Fruit fly (Drosophila melanogaster) whole organism, embryonic: Measurements from ENCODE around the gene CG3091.

ENCODE experiments used
- CG10654 ChIP-seq: fragments of 200-800 bp; sonication (Bioruptor generic); optimal IDR thresholded peaks from 2 replicates; lab custom pipeline; 2016; ENCODE audit warnings: missing biosample characterization, missing genetic modification characterization
- CG11723 ChIP-seq: fragments of 200-800 bp; sonication (Bioruptor generic); optimal IDR thresholded peaks from 2 replicates; lab custom pipeline; 2017; ENCODE audit warnings: missing biosample characterization, mild to moderate bottlenecking, missing genetic modification characterization
- CG15601 ChIP-seq: fragments of 200-800 bp; sonication (Bioruptor generic); optimal IDR thresholded peaks from 3 replicates; lab custom pipeline; 2019; ENCODE audit warnings: missing biosample characterization, mild to moderate bottlenecking, missing genetic modification characterization, moderate library complexity
- CG17385 ChIP-seq: fragments of 200-800 bp; sonication (Bioruptor generic); optimal IDR thresholded peaks from 3 replicates; lab custom pipeline; 2018; ENCODE audit warnings: missing biosample characterization, mild to moderate bottlenecking, missing genetic modification characterization
- CG18011 ChIP-seq: fragments of 200-800 bp; sonication (Bioruptor generic); optimal IDR thresholded peaks from 2 replicates; lab custom pipeline; 2017; ENCODE audit warnings: missing biosample characterization, missing genetic modification characterization, mild to moderate bottlenecking, moderate library complexity, missing genotype
- CG30020 ChIP-seq: fragments of 200-800 bp; optimal IDR thresholded peaks from 2 replicates; lab custom pipeline; 2019; ENCODE audit warnings: missing biosample characterization, mild to moderate bottlenecking, missing genetic modification characterization, moderate library complexity
- CG33213 ChIP-seq: fragments of 200-800 bp; sonication (Bioruptor generic); optimal IDR thresholded peaks from 3 replicates; lab custom pipeline; 2016; ENCODE audit warnings: missing biosample characterization, missing genetic modification characterization
- CG3838 ChIP-seq: fragments of 200-800 bp; sonication (Bioruptor generic); optimal IDR thresholded peaks from 3 replicates; lab custom pipeline; 2016; ENCODE audit warnings: missing biosample characterization, missing genetic modification characterization
- CG4360 ChIP-seq: fragments of 200-800 bp; sonication (Bioruptor generic); IDR thresholded peaks from 2 replicates; pipeline ENCODE4 v1.3.6; 2022; ENCODE audit warnings: missing biosample characterization, missing genetic modification characterization
- CG5180 ChIP-seq: fragments of 200-800 bp; sonication (Bioruptor generic); optimal IDR thresholded peaks from 3 replicates; lab custom pipeline; 2017; ENCODE audit warnings: missing biosample characterization, missing genetic modification characterization, mild to moderate bottlenecking, moderate library complexity, missing genetic modification reagents
- CG6272 ChIP-seq: fragments of 200-800 bp; sonication (Bioruptor generic); IDR thresholded peaks from 2 replicates; pipeline ENCODE4 v1.3.6; 2022; ENCODE audit warnings: missing biosample characterization, missing genetic modification characterization
- CG7786 ChIP-seq: fragments of 200-800 bp; sonication (Bioruptor generic); optimal IDR thresholded peaks from 2 replicates; lab custom pipeline; 2016; ENCODE audit warnings: missing biosample characterization, missing genetic modification characterization
- CG7839 ChIP-seq: fragments of 200-800 bp; sonication (Bioruptor generic); optimal IDR thresholded peaks from 3 replicates; lab custom pipeline; 2018; ENCODE audit warnings: missing biosample characterization, mild to moderate bottlenecking, missing genetic modification characterization, moderate library complexity
- CG8478 ChIP-seq: fragments of >200 bp; optimal IDR thresholded peaks from 2 replicates; lab custom pipeline; 2018
- CG8924 ChIP-seq: fragments of 200-800 bp; optimal IDR thresholded peaks from 3 replicates; lab custom pipeline; 2019; ENCODE audit warnings: missing biosample characterization, mild to moderate bottlenecking, missing genetic modification characterization, moderate library complexity
- CG9609 ChIP-seq: fragments of 200-800 bp; sonication (Bioruptor generic); optimal IDR thresholded peaks from 3 replicates; lab custom pipeline; 2016; ENCODE audit warnings: missing biosample characterization, missing genetic modification characterization
- CG9797 ChIP-seq: fragments of 200-800 bp; sonication (Bioruptor generic); optimal IDR thresholded peaks from 3 replicates; lab custom pipeline; 2018; ENCODE audit warnings: missing biosample characterization, mild to moderate bottlenecking, missing genetic modification characterization
- CG9876 ChIP-seq: fragments of 200-800 bp; sonication (Bioruptor generic); optimal IDR thresholded peaks from 2 replicates; lab custom pipeline; 2016; ENCODE audit warnings: missing biosample characterization, missing genetic modification characterization
- Dref ChIP-seq: fragments of 200-800 bp; sonication (Bioruptor generic); IDR thresholded peaks from 2 replicates; pipeline ENCODE4 v1.3.6; 2022; ENCODE audit warnings: missing biosample characterization, missing genetic modification characterization
- H15 ChIP-seq: fragments of 200-800 bp; sonication (Bioruptor generic); IDR thresholded peaks from 3 replicates; pipeline ENCODE4 v1.3.6; 2022; ENCODE audit warnings: missing biosample characterization, missing genetic modification characterization
- HLH54F ChIP-seq: fragments of 200-800 bp; sonication (Bioruptor generic); optimal IDR thresholded peaks from 3 replicates; lab custom pipeline; 2016; ENCODE audit warnings: missing biosample characterization, missing genetic modification characterization
- NK7.1 ChIP-seq: fragments of 200-800 bp; sonication (Bioruptor generic); optimal IDR thresholded peaks from 3 replicates; lab custom pipeline; 2016; ENCODE audit warnings: missing biosample characterization, missing genetic modification characterization
- PHDP ChIP-seq: fragments of 200-800 bp; sonication (Bioruptor generic); optimal IDR thresholded peaks from 3 replicates; lab custom pipeline; 2018; ENCODE audit warnings: missing biosample characterization, mild to moderate bottlenecking, missing genetic modification characterization, moderate library complexity
- Rfx ChIP-seq: fragments of 200-800 bp; sonication (Bioruptor generic); IDR thresholded peaks from 2 replicates; pipeline ENCODE4 v1.3.6; 2022; ENCODE audit warnings: missing biosample characterization, missing genetic modification characterization
- Spps ChIP-seq: fragments of 200-800 bp; sonication (Bioruptor generic); optimal IDR thresholded peaks from 2 replicates; lab custom pipeline; 2018; ENCODE audit warnings: missing biosample characterization, mild to moderate bottlenecking, missing genetic modification characterization
- Ssrp ChIP-seq: fragments of 200-800 bp; sonication (Bioruptor generic); optimal IDR thresholded peaks from 2 replicates; lab custom pipeline; 2018; ENCODE audit warnings: missing biosample characterization, mild to moderate bottlenecking, missing genetic modification characterization, moderate library complexity
- Usf ChIP-seq: fragments of 200-800 bp; sonication (Bioruptor generic); optimal IDR thresholded peaks from 2 replicates; lab custom pipeline; 2017; ENCODE audit warnings: missing genotype, missing biosample characterization, missing genetic modification characterization
- Xbp1 ChIP-seq: fragments of 200-800 bp; sonication (Bioruptor generic); optimal IDR thresholded peaks from 3 replicates; lab custom pipeline; 2016; ENCODE audit warnings: missing biosample characterization, mild to moderate bottlenecking, missing genetic modification characterization
- bowl ChIP-seq: fragments of 200-800 bp; sonication (Bioruptor generic); IDR thresholded peaks from 2 replicates; pipeline ENCODE4 v1.3.6; 2022; ENCODE audit warnings: missing biosample characterization, missing genetic modification characterization
- cad ChIP-seq: fragments of >200 bp; optimal IDR thresholded peaks from 2 replicates; lab custom pipeline; 2017; ENCODE audit warnings: missing biosample characterization, missing genetic modification characterization
- chinmo ChIP-seq: fragments of 200-800 bp; sonication (Bioruptor generic); IDR thresholded peaks from 4 replicates; pipeline ENCODE4 v1.3.6; 2022; ENCODE audit warnings: missing biosample characterization, missing genetic modification characterization; ENCODE audit not compliant: partially characterized antibody
- croc ChIP-seq: fragments of 200-800 bp; sonication (Bioruptor generic); conservative IDR thresholded peaks from 3 replicates; pipeline ENCODE4 v1.3.6; 2022; ENCODE audit warnings: missing biosample characterization, missing genetic modification characterization
- cwo ChIP-seq: fragments of 200-800 bp; sonication (Bioruptor generic); optimal IDR thresholded peaks from 3 replicates; lab custom pipeline; 2017; ENCODE audit warnings: missing biosample characterization, missing genetic modification characterization, mild to moderate bottlenecking, moderate library complexity, missing genetic modification reagents
- da ChIP-seq: fragments of 200-800 bp; sonication (Bioruptor generic); optimal IDR thresholded peaks from 2 replicates; lab custom pipeline; 2016; ENCODE audit warnings: missing biosample characterization, missing genetic modification characterization
- dmrt99B ChIP-seq: fragments of 200-800 bp; sonication (Bioruptor generic); optimal IDR thresholded peaks from 2 replicates; lab custom pipeline; 2018; ENCODE audit warnings: missing biosample characterization, mild to moderate bottlenecking, missing genetic modification characterization, moderate library complexity
- dpn ChIP-seq, 2 experiments: fragments of 200-800 bp; sonication (Bioruptor generic); optimal IDR thresholded peaks; 3 replicates each; lab custom pipeline; 2016; ENCODE audit warnings: missing biosample characterization in 2 of 2, missing genetic modification characterization in 2 of 2
- ind ChIP-seq: fragments of 200-800 bp; sonication (Bioruptor generic); optimal IDR thresholded peaks from 3 replicates; lab custom pipeline; 2016; ENCODE audit warnings: missing biosample characterization, missing genetic modification characterization
- klu ChIP-seq: fragments of 200-800 bp; sonication (Bioruptor generic); IDR thresholded peaks from 2 replicates; pipeline ENCODE4 v1.3.6; 2022; ENCODE audit warnings: missing biosample characterization, missing genetic modification characterization
- kni ChIP-seq: fragments of 200-800 bp; sonication (Bioruptor generic); optimal IDR thresholded peaks from 3 replicates; lab custom pipeline; 2017; ENCODE audit warnings: mild to moderate bottlenecking, missing biosample characterization, missing genetic modification reagents, missing genetic modification characterization
- knrl ChIP-seq: fragments of 200-800 bp; sonication (Bioruptor generic); IDR thresholded peaks from 3 replicates; pipeline ENCODE4 v1.3.6; 2022; ENCODE audit warnings: missing biosample characterization, missing genetic modification characterization; ENCODE audit not compliant: partially characterized antibody
- lab ChIP-seq: fragments of 200-800 bp; sonication (Bioruptor generic); optimal IDR thresholded peaks from 3 replicates; lab custom pipeline; 2017; ENCODE audit warnings: missing biosample characterization, missing genetic modification characterization, mild to moderate bottlenecking, moderate library complexity, missing genetic modification reagents
- mld ChIP-seq: fragments of 200-800 bp; sonication (Bioruptor generic); IDR thresholded peaks from 3 replicates; pipeline ENCODE4 v1.3.6; 2022; ENCODE audit warnings: missing biosample characterization, missing genetic modification characterization; ENCODE audit not compliant: partially characterized antibody
- otp ChIP-seq: fragments of 200-800 bp; sonication (Bioruptor generic); IDR thresholded peaks from 3 replicates; pipeline ENCODE4, ENCODE4 v1.3.6; 2022; ENCODE audit warnings: missing biosample characterization, missing genetic modification characterization
- phol ChIP-seq: fragments of 200-800 bp; sonication (Bioruptor generic); optimal IDR thresholded peaks from 3 replicates; lab custom pipeline; 2018; ENCODE audit warnings: missing biosample characterization, mild to moderate bottlenecking, missing genetic modification characterization, moderate library complexity
- pzg ChIP-seq: fragments of 200-800 bp; sonication (Bioruptor generic); optimal IDR thresholded peaks from 3 replicates; lab custom pipeline; 2018; ENCODE audit warnings: missing biosample characterization, mild to moderate bottlenecking, missing genetic modification characterization, moderate library complexity
- shn ChIP-seq: fragments of 200-800 bp; sonication (Bioruptor generic); optimal IDR thresholded peaks from 3 replicates; lab custom pipeline; 2016; ENCODE audit warnings: missing biosample characterization, missing genetic modification characterization
- sob ChIP-seq: fragments of 200-800 bp; sonication (Bioruptor generic); IDR thresholded peaks from 2 replicates; pipeline ENCODE4 v1.3.6; 2022; ENCODE audit warnings: missing biosample characterization, missing genetic modification characterization
- sqz ChIP-seq: fragments of 200-800 bp; sonication (Bioruptor generic); optimal IDR thresholded peaks from 3 replicates; lab custom pipeline; 2018; ENCODE audit warnings: missing biosample characterization, mild to moderate bottlenecking, missing genetic modification characterization
- ssp ChIP-seq: fragments of 200-800 bp; sonication (Bioruptor generic); IDR thresholded peaks from 2 replicates; pipeline ENCODE4 v1.3.6; 2022; ENCODE audit warnings: missing biosample characterization, missing genetic modification characterization
- tin ChIP-seq: fragments of 200-800 bp; sonication (Bioruptor generic); optimal IDR thresholded peaks from 3 replicates; lab custom pipeline; 2016; ENCODE audit warnings: missing biosample characterization, missing genetic modification characterization
- zen ChIP-seq: fragments of 200-800 bp; sonication (Bioruptor generic); optimal IDR thresholded peaks from 3 replicates; lab custom pipeline; 2018; ENCODE audit warnings: missing biosample characterization, mild to moderate bottlenecking, missing genetic modification characterization, moderate library complexity
- zfh2 ChIP-seq: fragments of 200-800 bp; sonication (Bioruptor generic); optimal IDR thresholded peaks from 2 replicates; lab custom pipeline; 2016; ENCODE audit warnings: missing biosample characterization, missing genetic modification characterization

The CG3091 gene

DNA sequence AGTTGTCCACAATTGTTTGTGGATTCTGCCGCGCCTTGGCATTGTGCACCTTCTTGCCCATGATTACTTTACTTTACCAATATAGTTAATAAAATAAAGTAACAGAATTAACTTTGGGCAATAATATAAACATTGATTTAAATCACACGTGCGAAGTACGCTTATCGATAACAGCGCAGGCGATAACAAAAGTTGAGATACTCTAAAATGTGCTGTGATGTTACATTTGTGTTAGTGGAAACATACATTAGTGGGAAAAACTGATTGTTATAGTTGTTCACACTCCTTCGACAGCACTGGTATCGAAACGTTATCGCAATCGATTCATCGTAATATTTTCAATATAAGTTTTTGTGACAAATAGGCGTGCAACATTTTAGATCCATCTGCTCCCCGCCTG is 12.2 kb downstream of the CG3091 start, which contains the start of gene kz (continued):
- TF ChIP-seq CG9609 (GFP tag; lab: Kevin White, UChicago) (no peak), da (GFP tag; lab: Kevin White, UChicago) (no peak), ssp (GFP tag; lab: Robert Waterston, UW) (peak; percentile 94), CG9876 (no peak), CG18011 (no peak), Xbp1 (GFP tag; lab: Kevin White, UChicago) (no peak), Ssrp (tag; lab: Kevin White, UChicago) (no peak), croc (no peak), tin (GFP tag; lab: Kevin White, UChicago) (no peak), CG8924 (tag; lab: Kevin White, UChicago) (no peak), CG4360 (GFP tag; lab: Robert Waterston, UW) (no peak), ind (GFP tag; lab: Kevin White, UChicago) (no peak), Dref (GFP tag; lab: Robert Waterston, UW) (peak; percentile 97), CG5180 (GFP tag; lab: Kevin White, UChicago) (no peak), dmrt99B (tag; lab: Kevin White, UChicago) (no peak), NK7.1 (GFP tag; lab: Kevin White, UChicago) (no peak), H15 (GFP tag; lab: Robert Waterston, UW) (no peak), cwo (no peak), otp (GFP tag; lab: Robert Waterston, UW) (no peak), pzg (GFP tag; lab: Kevin White, UChicago) (peak; percentile 88), PHDP (no peak), CG10654 (GFP tag; lab: Kevin White, UChicago) (no peak), zen (tag; lab: Kevin White, UChicago) (peak; percentile 2), Usf (no peak), mld (GFP tag; lab: Robert Waterston, UW) (peak; percentile 96), CG7839 (tag; lab: Kevin White, UChicago) (no peak), HLH54F (GFP tag; lab: Kevin White, UChicago) (no peak), CG15601 (tag; lab: Kevin White, UChicago) (no peak), bowl (GFP tag; lab: Robert Waterston, UW) (no peak), Spps (no peak), dpn (GFP tag; optimal IDR thresholded peaks at IDR 0.05; lab: Kevin White, UChicago) (no peak), CG11723 (no peak), sob (GFP tag; lab: Robert Waterston, UW) (peak; percentile 38; the same call in 1 of the 2 replicates), CG8478 (lab: Kevin White, UChicago) (no peak), zfh2 (no peak), sqz (GFP tag; lab: Kevin White, UChicago) (no peak), CG17385 (GFP tag; lab: Kevin White, UChicago) (no peak), CG6272 (no peak), chinmo (GFP tag; lab: Robert Waterston, UW) (peak; percentile 97), knrl (GFP tag; lab: Robert Waterston, UW) (peak; percentile 82), CG30020 (tag; lab: Kevin White, UChicago) (peak; percentile 94), klu (GFP tag; lab: Robert Waterston, UW) (no peak), kni (GFP tag; lab: Kevin White, UChicago) (no peak), CG33213 (GFP tag; lab: Kevin White, UChicago) (no peak), CG9797 (GFP tag; lab: Kevin White, UChicago) (peak; percentile 45), shn (GFP tag; lab: Kevin White, UChicago) (no peak), CG7786 (GFP tag; lab: Kevin White, UChicago) (no peak), lab (GFP tag; lab: Kevin White, UChicago) (no peak), cad (GFP tag; lab: Kevin White, UChicago) (no peak), phol (peak; percentile 34), CG3838 (GFP tag; lab: Kevin White, UChicago) (no peak), Rfx (GFP tag; lab: Robert Waterston, UW) (no peak)
